Worm (Caenorhabditis elegans) whole organism, L4 larva: ENCODE measurements around the gene Y43H11AL.1.

Experiments used
- D1046.2 ChIP-seq: fragments of 200-800 bp; sonication (Bioruptor generic); IDR thresholded peaks from 2 replicates; pipeline ENCODE4 v1.3.6; 2022; ENCODE audit warnings: missing genetic modification characterization, missing compliant biosample characterization
- F44E2.7 ChIP-seq: fragments of 200-800 bp; sonication (Bioruptor generic); IDR thresholded peaks from 2 replicates; pipeline ENCODE4 v2.1.2; 2022; ENCODE audit warnings: missing genetic modification characterization, missing compliant biosample characterization
- Y75B8A.6 ChIP-seq: fragments of 200-800 bp; sonication (Bioruptor generic); IDR thresholded peaks from 2 replicates; pipeline ENCODE4 v1.3.6; 2022; ENCODE audit warnings: missing genetic modification reagents, missing genetic modification characterization, missing compliant biosample characterization
- aha-1 ChIP-seq: fragments of 150-350 bp; peaks from one replicate; lab custom pipeline; 2014; ENCODE audit warnings: missing biosample characterization, missing genetic modification characterization
- attf-4 ChIP-seq: sonication (generic microtip); optimal IDR thresholded peaks from 3 replicates; lab custom pipeline; 2017; ENCODE audit warnings: missing biosample characterization, missing genetic modification characterization
- ceh-28 ChIP-seq: fragments of 150-350 bp; optimal IDR thresholded peaks from 2 replicates; lab custom pipeline; 2014; ENCODE audit warnings: missing biosample characterization, missing genetic modification reagents, missing genetic modification characterization
- daf-19 ChIP-seq: fragments of 200-800 bp; sonication (Bioruptor generic); conservative IDR thresholded peaks from 2 replicates; pipeline ENCODE4 v1.3.6; 2022; ENCODE audit warnings: missing genetic modification characterization, missing compliant biosample characterization
- daf-8 ChIP-seq: fragments of 200-800 bp; sonication (Bioruptor generic); IDR thresholded peaks from 2 replicates; pipeline ENCODE4 v1.3.6; 2022; ENCODE audit warnings: missing genetic modification characterization, missing compliant biosample characterization
- duxl-1 ChIP-seq: sonication (generic microtip); optimal IDR thresholded peaks from 2 replicates; lab custom pipeline; 2016; ENCODE audit warnings: mild to moderate bottlenecking, missing genetic modification characterization, moderate library complexity, missing compliant biosample characterization; ENCODE audit not compliant: poor library complexity
- egl-27 ChIP-seq: sonication (generic microtip); optimal IDR thresholded peaks from 3 replicates; lab custom pipeline; 2017; ENCODE audit warnings: missing biosample characterization, missing genetic modification reagents, missing genetic modification characterization
- fos-1 ChIP-seq: fragments of 150-350 bp; optimal IDR thresholded peaks from 2 replicates; lab custom pipeline; 2014; ENCODE audit warnings: missing biosample characterization, missing genetic modification characterization
- hlh-11 ChIP-seq: fragments of 200-800 bp; sonication (Bioruptor generic); optimal IDR thresholded peaks from 2 replicates; lab custom pipeline; 2018; ENCODE audit warnings: mild to moderate bottlenecking, missing genetic modification characterization, missing compliant biosample characterization
- jun-1 ChIP-seq: fragments of 150-350 bp; optimal IDR thresholded peaks from 2 replicates; lab custom pipeline; 2014; ENCODE audit warnings: missing biosample characterization, missing genetic modification reagents, missing genetic modification characterization
- lin-38 ChIP-seq: fragments of 200-800 bp; sonication (Bioruptor generic); IDR thresholded peaks from 2 replicates; pipeline ENCODE4 v1.3.6; 2022; ENCODE audit warnings: missing genetic modification reagents, missing genetic modification characterization, missing compliant biosample characterization
- lir-3 ChIP-seq: sonication (generic microtip); optimal IDR thresholded peaks from 2 replicates; lab custom pipeline; 2016; ENCODE audit warnings: mild to moderate bottlenecking, missing genetic modification characterization, missing compliant biosample characterization
- mep-1 ChIP-seq: fragments of 150-350 bp; sonication (generic microtip); optimal IDR thresholded peaks from 3 replicates; lab custom pipeline; 2014; ENCODE audit warnings: missing biosample characterization, missing genetic modification characterization
- mxl-2 ChIP-seq: fragments of 200-800 bp; sonication (Bioruptor generic); conservative IDR thresholded peaks from 2 replicates; pipeline ENCODE4 v1.3.6; 2022; ENCODE audit warnings: missing genetic modification reagents, missing genetic modification characterization, missing compliant biosample characterization
- nhr-11 ChIP-seq: fragments of 150-350 bp; optimal IDR thresholded peaks from 2 replicates; lab custom pipeline; 2014; ENCODE audit warnings: missing biosample characterization, missing genetic modification characterization
- nhr-25 ChIP-seq: sonication (generic microtip); optimal IDR thresholded peaks from 2 replicates; lab custom pipeline; 2017; ENCODE audit warnings: missing genetic modification characterization, mild to moderate bottlenecking, missing compliant biosample characterization, antibody characterized with exemption, moderate library complexity, borderline replicate concordance; ENCODE audit not compliant: insufficient read depth
- nhr-28 ChIP-seq: fragments of 150-350 bp; optimal IDR thresholded peaks from 2 replicates; lab custom pipeline; 2014; ENCODE audit warnings: missing biosample characterization, missing genetic modification characterization
- nhr-41 ChIP-seq: fragments of 200-800 bp; sonication (Bioruptor generic); IDR thresholded peaks from 2 replicates; pipeline ENCODE4 v1.3.6; 2022; ENCODE audit warnings: missing genetic modification reagents, missing genetic modification characterization, missing compliant biosample characterization
- nhr-42 ChIP-seq: fragments of 200-800 bp; sonication (Bioruptor generic); IDR thresholded peaks from 2 replicates; pipeline ENCODE4 v1.3.6; 2022; ENCODE audit warnings: missing genetic modification characterization, missing compliant biosample characterization
- sdz-12 ChIP-seq: fragments of 200-800 bp; sonication (Bioruptor generic); optimal IDR thresholded peaks from 2 replicates; lab custom pipeline; 2018; ENCODE audit warnings: mild to moderate bottlenecking, missing genetic modification characterization, missing compliant biosample characterization
- skn-1 ChIP-seq: fragments of 150-350 bp; optimal IDR thresholded peaks from 2 replicates; lab custom pipeline; 2014; ENCODE audit warnings: missing biosample characterization, missing genetic modification characterization
- tag-97 ChIP-seq: fragments of 200-800 bp; sonication (Bioruptor generic); IDR thresholded peaks from 2 replicates; pipeline ENCODE4 v1.3.6; 2022; ENCODE audit warnings: missing genetic modification characterization, missing compliant biosample characterization
- tra-1 ChIP-seq: fragments of 200-800 bp; sonication (Bioruptor generic); IDR thresholded peaks from 2 replicates; pipeline ENCODE4 v1.3.6; 2022; ENCODE audit warnings: missing genetic modification reagents, missing genetic modification characterization, missing compliant biosample characterization
- unc-62 ChIP-seq, 3 experiments: fragments of 150-350 bp in 1 of 3; sonication (generic microtip); optimal IDR thresholded peaks in 2 of 3; peaks in 1 of 3; 1 replicate in 1 of 3; 2 replicates in 2 of 3; lab custom pipeline; 2014 to 2017; ENCODE audit warnings: missing biosample characterization in 3 of 3, missing genetic modification characterization in 3 of 3, missing genetic modification reagents in 3 of 3, missing genotype in 1 of 3

The Y43H11AL.1 gene

ce11 chrII:186504-186903 lies 46.0 kb downstream of the Y43H11AL.1 start, which contains the start of gene T01D1.8:
Gene T01D1.8, plus strand, starts transcription at chrII:186739.
- TF ChIP-seq F44E2.7, result no peak
- no peak for TF ChIP-seq nhr-42 (GFP tag; lab: Robert Waterston, UW)
- TF ChIP-seq nhr-28 (tag; lab: Kevin White, UChicago), result peak; percentile 17
- TF ChIP-seq daf-8 (GFP tag; lab: Robert Waterston, UW), result no peak
- no peak for TF ChIP-seq ceh-28 (tag; lab: Kevin White, UChicago)

- TF ChIP-seq nhr-11 (tag; lab: Kevin White, UChicago) (no peak), mep-1 (no peak), daf-8 (GFP tag; lab: Robert Waterston, UW) (no peak)
Measured at ce11 chrII:178993-179392, 53.5 kb downstream of the Y43H11AL.1 start, which contains the start of gene T01D1.4. Gene T01D1.4, minus strand, starts transcription at chrII:179093.

DNA sequence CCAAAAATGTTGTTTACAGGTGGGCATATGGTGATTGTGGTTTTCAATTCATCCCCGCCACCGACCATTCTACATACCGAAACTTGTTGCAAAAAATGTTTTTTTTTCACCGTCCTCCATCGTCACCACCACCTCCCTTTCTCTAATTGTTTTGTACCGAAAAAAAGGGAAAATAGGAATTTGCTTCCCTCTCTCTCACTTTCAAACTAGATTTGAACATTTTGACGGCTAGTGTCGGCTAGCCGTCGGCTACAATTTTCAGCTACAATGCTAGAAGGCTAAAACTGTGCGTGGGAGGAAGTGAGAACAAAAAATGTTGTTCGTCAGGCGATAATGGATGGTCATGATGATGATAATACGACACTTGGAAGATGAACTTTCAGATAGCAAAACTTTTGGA lies 54.4 kb downstream of the Y43H11AL.1 start:
- peak; percentile 14 for TF ChIP-seq hlh-11
- no peak for TF ChIP-seq jun-1
- TF ChIP-seq aha-1 (tag; lab: Kevin White, UChicago), result peak; percentile 47
- TF ChIP-seq nhr-28 (tag; lab: Kevin White, UChicago), result peak; percentile 82

ce11 chrII:176622-177021 lies 55.9 kb downstream of the Y43H11AL.1 start:
- TF ChIP-seq tag-97 (GFP tag; lab: Robert Waterston, UW) (no peak), attf-4 (tag; lab: Kevin White, UChicago) (no peak), Y75B8A.6 (GFP tag; lab: Robert Waterston, UW) (no peak), daf-19 (GFP tag; lab: Robert Waterston, UW) (no peak), lir-3 (tag; lab: Kevin White, UChicago) (no peak), sdz-12 (no peak), nhr-41 (GFP tag; lab: Robert Waterston, UW) (no peak), fos-1 (tag; lab: Kevin White, UChicago) (no peak)

- TF ChIP-seq tra-1 (GFP tag; lab: Robert Waterston, UW) (no peak), egl-27 (tag; lab: Kevin White, UChicago) (no peak), unc-62 (GFP tag; optimal IDR thresholded peaks at IDR 0.05 in 1 of 2; lab: Kevin White, UChicago) (peak in 1 of 2 experiments; percentile 21), unc-62 (tag; optimal IDR thresholded peaks at IDR 0.05; lab: Kevin White, UChicago) (no peak), nhr-25 (tag; lab: Kevin White, UChicago) (no peak), duxl-1 (no peak)
Measured at ce11 chrII:175868-176267, 56.7 kb downstream of the Y43H11AL.1 start, which contains the start of gene T01D1.3. Gene T01D1.3, minus strand, starts transcription at chrII:175968.

DNA sequence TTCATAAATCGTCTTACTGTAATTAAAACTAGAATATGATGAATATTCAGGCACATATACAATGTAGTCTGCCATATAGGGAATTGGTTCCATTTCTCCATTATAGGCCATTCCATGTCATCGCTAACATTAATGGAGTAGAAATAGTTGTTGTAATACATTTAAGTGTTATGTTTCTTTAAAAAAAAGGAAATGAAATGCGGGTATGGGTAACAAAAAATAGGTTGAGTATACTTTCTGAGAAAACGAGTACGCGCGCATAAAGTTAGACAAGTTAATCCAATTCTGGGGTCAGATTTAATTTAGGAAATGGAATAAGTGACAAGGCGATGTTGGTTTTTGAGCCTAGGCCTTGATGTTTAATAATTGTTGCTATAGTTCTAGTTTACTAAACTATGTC lies 58.9 kb downstream of the Y43H11AL.1 start, which contains the start of gene T01D1.7:
Gene T01D1.7, minus strand, starts transcription at position 101 of the 400 bp plus-strand sequence.
- TF ChIP-seq sdz-12 (no peak), lin-38 (GFP tag; lab: Robert Waterston, UW) (no peak), skn-1 (tag; lab: Kevin White, UChicago) (no peak), D1046.2 (GFP tag; lab: Robert Waterston, UW) (no peak), mxl-2 (no peak), jun-1 (no peak), lir-3 (tag; lab: Kevin White, UChicago) (no peak), unc-62 (GFP tag; optimal IDR thresholded peaks at IDR 0.05 in 1 of 2; lab: Kevin White, UChicago) (peak in 1 of 2 experiments; percentile 46), unc-62 (tag; optimal IDR thresholded peaks at IDR 0.05; lab: Kevin White, UChicago) (no peak), nhr-25 (tag; lab: Kevin White, UChicago) (no peak)
